Fruit fly (Drosophila melanogaster) whole organism, embryonic: Measurements from ENCODE around the gene Blimp-1.

ENCODE experiments used
- Asciz ChIP-seq: fragments of 200-800 bp; sonication (Bioruptor generic); optimal IDR thresholded peaks from 2 replicates; lab custom pipeline; 2017; ENCODE audit warnings: missing biosample characterization, mild to moderate bottlenecking, missing genetic modification characterization, missing genetic modification reagents
- Atf-2 ChIP-seq: fragments of 200-800 bp; sonication (Bioruptor generic); optimal IDR thresholded peaks from 2 replicates; lab custom pipeline; 2016; ENCODE audit warnings: missing biosample characterization, missing genetic modification characterization
- Blimp-1 ChIP-seq: fragments of 200-800 bp; sonication (Bioruptor generic); optimal IDR thresholded peaks from 3 replicates; lab custom pipeline; 2018; ENCODE audit warnings: missing biosample characterization, missing genetic modification characterization, mild to moderate bottlenecking, moderate library complexity, missing genetic modification reagents
- CG10209 ChIP-seq: fragments of 200-800 bp; sonication (Bioruptor generic); optimal IDR thresholded peaks from 3 replicates; lab custom pipeline; 2017; ENCODE audit warnings: missing biosample characterization, mild to moderate bottlenecking, missing genetic modification characterization, missing genetic modification reagents
- CG10543 ChIP-seq: fragments of 200-800 bp; sonication (Bioruptor generic); optimal IDR thresholded peaks from 3 replicates; lab custom pipeline; 2017; ENCODE audit warnings: missing biosample characterization, mild to moderate bottlenecking, missing genetic modification characterization, moderate library complexity
- CG14050 ChIP-seq: fragments of 200-800 bp; sonication (Bioruptor generic); IDR thresholded peaks from 3 replicates; pipeline ENCODE4 v1.3.6; 2022; ENCODE audit warnings: missing biosample characterization, missing genetic modification characterization
- CG14965 ChIP-seq: fragments of 200-800 bp; sonication (Bioruptor generic); optimal IDR thresholded peaks from 2 replicates; lab custom pipeline; 2016; ENCODE audit warnings: missing biosample characterization, missing genetic modification characterization, borderline replicate concordance
- CG16813 ChIP-seq: fragments of 200-800 bp; sonication (Bioruptor generic); IDR thresholded peaks from 3 replicates; pipeline ENCODE4 v1.3.6; 2022; ENCODE audit warnings: missing biosample characterization, missing genetic modification characterization; ENCODE audit not compliant: partially characterized antibody
- CG17385 ChIP-seq: fragments of 200-800 bp; sonication (Bioruptor generic); optimal IDR thresholded peaks from 3 replicates; lab custom pipeline; 2018; ENCODE audit warnings: missing biosample characterization, mild to moderate bottlenecking, missing genetic modification characterization
- CG17612 ChIP-seq: fragments of 200-800 bp; sonication (Bioruptor generic); IDR thresholded peaks from 2 replicates; pipeline ENCODE4 v1.3.6; 2022; ENCODE audit warnings: missing biosample characterization, missing genetic modification characterization
- CG18262 ChIP-seq: fragments of 200-800 bp; optimal IDR thresholded peaks from 3 replicates; lab custom pipeline; 2019; ENCODE audit warnings: missing biosample characterization, mild to moderate bottlenecking, missing genetic modification characterization, moderate library complexity
- CG33557 ChIP-seq: fragments of 200-800 bp; sonication (Bioruptor generic); optimal IDR thresholded peaks from 2 replicates; lab custom pipeline; 2019; ENCODE audit warnings: missing biosample characterization, mild to moderate bottlenecking, missing genetic modification characterization, moderate library complexity
- CG3726 ChIP-seq: fragments of 200-800 bp; sonication (Bioruptor generic); IDR thresholded peaks from 3 replicates; pipeline ENCODE4, ENCODE4 v1.3.6; 2022; ENCODE audit warnings: missing biosample characterization, missing genetic modification characterization
- CG4328 ChIP-seq: fragments of 200-800 bp; sonication (Bioruptor generic); optimal IDR thresholded peaks from 3 replicates; lab custom pipeline; 2017; ENCODE audit warnings: missing biosample characterization, missing genetic modification reagents, missing genetic modification characterization
- CG4360 ChIP-seq: fragments of 200-800 bp; sonication (Bioruptor generic); IDR thresholded peaks from 2 replicates; pipeline ENCODE4 v1.3.6; 2022; ENCODE audit warnings: missing biosample characterization, missing genetic modification characterization
- CG5953 ChIP-seq: fragments of 200-800 bp; sonication (Bioruptor generic); IDR thresholded peaks from 2 replicates; pipeline ENCODE4 v1.3.6; 2022; ENCODE audit warnings: missing biosample characterization, missing genetic modification characterization
- CG6854 ChIP-seq: fragments of 200-800 bp; sonication (Bioruptor generic); optimal IDR thresholded peaks from 3 replicates; lab custom pipeline; 2017; ENCODE audit warnings: missing biosample characterization, mild to moderate bottlenecking, missing genetic modification characterization
- CTCF ChIP-seq: fragments of 200-800 bp; sonication (Bioruptor generic); optimal IDR thresholded peaks from 2 replicates; lab custom pipeline; 2017; ENCODE audit warnings: missing biosample characterization, mild to moderate bottlenecking, missing genetic modification characterization, moderate library complexity
- CoRest ChIP-seq: fragments of 200-800 bp; sonication (Bioruptor generic); optimal IDR thresholded peaks from 3 replicates; lab custom pipeline; 2018; ENCODE audit warnings: missing biosample characterization, mild to moderate bottlenecking, missing genetic modification characterization, moderate library complexity
- Dek ChIP-seq: fragments of 200-800 bp; sonication (Bioruptor generic); optimal IDR thresholded peaks from 3 replicates; lab custom pipeline; 2019; ENCODE audit warnings: missing biosample characterization, mild to moderate bottlenecking, missing genetic modification characterization, moderate library complexity
- Doc3 ChIP-seq: fragments of 200-800 bp; sonication (Bioruptor generic); IDR thresholded peaks from 3 replicates; pipeline ENCODE4 v1.3.6; 2022; ENCODE audit warnings: missing biosample characterization, missing genetic modification characterization; ENCODE audit not compliant: partially characterized antibody
- Drgx ChIP-seq: fragments of 200-800 bp; sonication (Bioruptor generic); IDR thresholded peaks from 2 replicates; pipeline ENCODE4 v1.3.6; 2022; ENCODE audit warnings: missing biosample characterization, missing genetic modification characterization
- HLH54F ChIP-seq: fragments of 200-800 bp; sonication (Bioruptor generic); optimal IDR thresholded peaks from 3 replicates; lab custom pipeline; 2016; ENCODE audit warnings: missing biosample characterization, missing genetic modification characterization
- Hr51 ChIP-seq, 2 experiments: fragments of 200-800 bp; sonication (Bioruptor generic); optimal IDR thresholded peaks; 2 replicates in 1 of 2; 3 replicates in 1 of 2; lab custom pipeline; 2016 to 2018; ENCODE audit warnings: missing biosample characterization in 2 of 2, missing genetic modification characterization in 2 of 2, mild to moderate bottlenecking in 1 of 2, moderate library complexity in 1 of 2
- NC2β ChIP-seq: fragments of 200-800 bp; sonication (Bioruptor generic); optimal IDR thresholded peaks from 2 replicates; lab custom pipeline; 2016; ENCODE audit warnings: missing biosample characterization, missing genetic modification characterization
- Nf-YC ChIP-seq: fragments of 200-800 bp; optimal IDR thresholded peaks from 3 replicates; lab custom pipeline; 2019; ENCODE audit warnings: missing biosample characterization, mild to moderate bottlenecking, missing genetic modification characterization, moderate library complexity
- NfI ChIP-seq: fragments of 200-800 bp; sonication (Bioruptor generic); optimal IDR thresholded peaks from 3 replicates; lab custom pipeline; 2018; ENCODE audit warnings: missing biosample characterization, mild to moderate bottlenecking, missing genetic modification characterization, moderate library complexity
- Side ChIP-seq: fragments of 200-800 bp; sonication (Bioruptor generic); optimal IDR thresholded peaks from 2 replicates; lab custom pipeline; 2016; ENCODE audit warnings: missing biosample characterization, missing genetic modification characterization
- aop ChIP-seq: fragments of 200-800 bp; sonication (Bioruptor generic); IDR thresholded peaks from 2 replicates; pipeline ENCODE4 v1.3.6; 2022; ENCODE audit warnings: missing biosample characterization, missing genetic modification characterization
- chinmo ChIP-seq: fragments of 200-800 bp; sonication (Bioruptor generic); IDR thresholded peaks from 4 replicates; pipeline ENCODE4 v1.3.6; 2022; ENCODE audit warnings: missing biosample characterization, missing genetic modification characterization; ENCODE audit not compliant: partially characterized antibody
- dan ChIP-seq: fragments of 200-800 bp; sonication (Bioruptor generic); IDR thresholded peaks from 2 replicates; pipeline ENCODE4 v1.3.6; 2022; ENCODE audit warnings: missing biosample characterization, missing genetic modification characterization
- emc ChIP-seq: fragments of 200-800 bp; sonication (Bioruptor generic); optimal IDR thresholded peaks from 2 replicates; lab custom pipeline; 2016; ENCODE audit warnings: missing biosample characterization, missing genetic modification characterization
- fd64A ChIP-seq: fragments of 200-800 bp; sonication (Bioruptor generic); optimal IDR thresholded peaks from 3 replicates; lab custom pipeline; 2018; ENCODE audit warnings: missing biosample characterization, mild to moderate bottlenecking, missing genetic modification characterization
- grau ChIP-seq: fragments of 200-800 bp; optimal IDR thresholded peaks from 3 replicates; lab custom pipeline; 2019; ENCODE audit warnings: missing biosample characterization, mild to moderate bottlenecking, missing genetic modification characterization, moderate library complexity
- hbn ChIP-seq: fragments of 200-800 bp; sonication (Bioruptor generic); IDR thresholded peaks from 2 replicates; pipeline ENCODE4 v1.3.6; 2022; ENCODE audit warnings: missing biosample characterization, missing genetic modification characterization; ENCODE audit not compliant: partially characterized antibody
- her ChIP-seq: fragments of 200-800 bp; sonication (Bioruptor generic); optimal IDR thresholded peaks from 2 replicates; lab custom pipeline; 2016; ENCODE audit warnings: missing biosample characterization, missing genetic modification characterization
- insv ChIP-seq, 2 experiments: fragments of 200-800 bp; sonication (Bioruptor generic); optimal IDR thresholded peaks; 3 replicates each; lab custom pipeline; 2016 to 2018; ENCODE audit warnings: missing biosample characterization in 2 of 2, missing genetic modification characterization in 2 of 2
- lab ChIP-seq: fragments of 200-800 bp; sonication (Bioruptor generic); optimal IDR thresholded peaks from 3 replicates; lab custom pipeline; 2017; ENCODE audit warnings: missing biosample characterization, missing genetic modification characterization, mild to moderate bottlenecking, moderate library complexity, missing genetic modification reagents
- lola ChIP-seq, 3 experiments: fragments of >200 bp in 2 of 3; fragments of 200-800 bp in 1 of 3; sonication (Bioruptor generic) in 1 of 3; optimal IDR thresholded peaks; 2 replicates each; lab custom pipeline; 2017 to 2019; ENCODE audit warnings: missing biosample characterization in 3 of 3, missing genetic modification characterization in 3 of 3, mild to moderate bottlenecking in 1 of 3, moderate library complexity in 1 of 3
- mirr ChIP-seq: fragments of 200-800 bp; sonication (Bioruptor generic); optimal IDR thresholded peaks from 3 replicates; lab custom pipeline; 2018; ENCODE audit warnings: missing biosample characterization, mild to moderate bottlenecking, missing genetic modification characterization
- nerfin-1 ChIP-seq: fragments of 200-800 bp; sonication (Bioruptor generic); optimal IDR thresholded peaks from 3 replicates; lab custom pipeline; 2019; ENCODE audit warnings: missing biosample characterization, mild to moderate bottlenecking, missing genetic modification characterization, moderate library complexity
- pzg ChIP-seq: fragments of 200-800 bp; sonication (Bioruptor generic); optimal IDR thresholded peaks from 3 replicates; lab custom pipeline; 2018; ENCODE audit warnings: missing biosample characterization, mild to moderate bottlenecking, missing genetic modification characterization, moderate library complexity
- sc ChIP-seq, 3 experiments: fragments of >200 bp in 2 of 3; fragments of 200-800 bp in 1 of 3; sonication (Bioruptor generic) in 1 of 3; optimal IDR thresholded peaks; 2 replicates in 2 of 3; 3 replicates in 1 of 3; lab custom pipeline; 2017; ENCODE audit warnings: mild to moderate bottlenecking in 1 of 3, missing biosample characterization in 1 of 3, missing genetic modification characterization in 1 of 3, missing genetic modification reagents in 1 of 3
- tio ChIP-seq: fragments of 200-800 bp; sonication (Bioruptor generic); optimal IDR thresholded peaks from 2 replicates; lab custom pipeline; 2017; ENCODE audit warnings: missing biosample characterization, missing genetic modification characterization, inconsistent platforms
- ttk ChIP-seq: fragments of 200-800 bp; sonication (Bioruptor generic); IDR thresholded peaks from 2 replicates; pipeline ENCODE4 v2.1.2; 2022; ENCODE audit warnings: missing biosample characterization, missing genetic modification characterization
- unpg ChIP-seq: fragments of 200-800 bp; sonication (Bioruptor generic); optimal IDR thresholded peaks from 3 replicates; lab custom pipeline; 2018; ENCODE audit warnings: missing biosample characterization, mild to moderate bottlenecking, missing genetic modification characterization, moderate library complexity
- wdn ChIP-seq: fragments of 200-800 bp; sonication (Bioruptor generic); IDR thresholded peaks from 2 replicates; pipeline ENCODE4 v1.3.6; 2022; ENCODE audit warnings: missing biosample characterization, missing genetic modification characterization

The Blimp-1 gene

DNA sequence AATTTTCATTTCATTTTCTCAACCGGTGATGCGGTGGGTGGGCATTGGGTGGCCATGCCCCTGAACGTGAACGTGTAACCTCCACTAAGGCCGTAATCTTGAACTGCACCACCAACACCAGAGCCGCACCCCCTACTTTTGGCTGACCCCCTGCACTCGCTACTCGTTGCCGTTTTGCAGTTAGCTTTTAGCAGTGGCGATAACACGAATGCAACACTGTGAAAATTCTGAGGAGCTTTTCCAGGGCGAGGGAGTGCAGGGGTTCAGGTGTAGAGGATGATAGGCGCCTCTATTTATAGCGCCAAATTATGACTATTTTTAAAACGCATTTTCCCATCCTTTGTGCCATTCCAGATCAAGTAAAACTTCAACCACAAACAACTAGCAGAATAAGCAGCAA is 12.9 kb downstream of the Blimp-1 start (continued):
- TF ChIP-seq unpg (GFP tag; lab: Kevin White, UChicago) (no peak), dan (GFP tag; lab: Robert Waterston, UW) (no peak)

DNA sequence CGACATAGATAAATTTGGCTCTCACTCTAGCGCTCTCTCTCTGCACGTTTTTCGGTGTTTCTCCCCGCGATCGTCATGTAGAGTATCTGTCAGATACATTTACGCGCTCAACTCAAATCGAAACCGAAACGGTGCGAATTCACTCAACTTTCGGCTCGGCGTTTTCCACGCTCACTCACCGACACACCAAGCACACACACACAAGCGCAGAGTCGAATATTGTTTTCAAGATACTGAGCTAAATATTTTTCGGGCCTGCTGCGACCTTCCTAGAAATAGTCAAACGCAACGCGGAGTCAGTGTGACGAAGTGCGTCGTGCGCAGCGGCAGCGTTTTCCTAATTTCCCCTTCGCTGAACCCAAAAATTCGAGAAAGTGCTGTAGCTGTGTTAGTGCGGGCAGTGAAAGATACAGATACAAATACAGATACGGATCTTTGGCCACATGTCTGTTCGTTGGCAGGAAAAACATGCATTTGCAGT is 23.7 kb downstream of the Blimp-1 start, which contains the start of gene lin-28:
lin-28 (plus strand) TSS at position 279 of the 481 bp plus-strand sequence.
- TF ChIP-seq CG17612 (GFP tag; lab: Robert Waterston, UW) (no peak), CG10209 (GFP tag; lab: Kevin White, UChicago) (no peak), CG3726 (GFP tag; lab: Robert Waterston, UW) (no peak; the same call in 2 of the 3 replicates), ttk (GFP tag; lab: Robert Waterston, UW) (no peak), CG33557 (GFP tag; lab: Kevin White, UChicago) (peak; percentile 55), NC2β (GFP tag; lab: Kevin White, UChicago) (peak; percentile 16), CG18262 (peak; percentile 14), CG4328 (GFP tag; lab: Kevin White, UChicago) (no peak), hbn (no peak), nerfin-1 (tag; lab: Kevin White, UChicago) (peak; percentile 25), chinmo (GFP tag; lab: Robert Waterston, UW) (peak; percentile 97), CG5953 (GFP tag; lab: Robert Waterston, UW) (no peak), CoRest (tag; lab: Kevin White, UChicago) (peak; percentile 13), NfI (GFP tag; lab: Kevin White, UChicago) (no peak), grau (no peak), HLH54F (GFP tag; lab: Kevin White, UChicago) (no peak), Asciz (GFP tag; lab: Kevin White, UChicago) (no peak), CG10543 (GFP tag; lab: Kevin White, UChicago) (peak; percentile 85), CG14965 (GFP tag; lab: Kevin White, UChicago) (no peak), CG17385 (GFP tag; lab: Kevin White, UChicago) (no peak), CG4360 (GFP tag; lab: Robert Waterston, UW) (no peak), CG6854 (GFP tag; lab: Kevin White, UChicago) (peak; percentile 14), CG16813 (no peak), wdn (no peak), Blimp-1 (GFP tag; lab: Kevin White, UChicago) (peak; percentile 95), her (GFP tag; lab: Kevin White, UChicago) (peak; percentile 68), emc (GFP tag; lab: Kevin White, UChicago) (no peak), Hr51 (GFP tag; optimal IDR thresholded peaks at IDR 0.05; lab: Kevin White, UChicago) (peak in 1 of 2 experiments; percentile 23), Dek (tag; lab: Kevin White, UChicago) (no peak), aop (no peak), insv (GFP tag; optimal IDR thresholded peaks at IDR 0.05; lab: Kevin White, UChicago) (peak in 1 of 2 experiments; percentile 69), lab (GFP tag; lab: Kevin White, UChicago) (peak; percentile 26), fd64A (GFP tag; lab: Kevin White, UChicago) (no peak), Nf-YC (tag; lab: Kevin White, UChicago) (peak; percentile 82), pzg (GFP tag; lab: Kevin White, UChicago) (no peak), Drgx (GFP tag; lab: Robert Waterston, UW) (no peak), CG14050 (no peak), CTCF (no peak), Side (GFP tag; lab: Kevin White, UChicago) (peak; percentile 63), lola (GFP tag; optimal IDR thresholded peaks at IDR 0.05; lab: Kevin White, UChicago) (no peak), Atf-2 (GFP tag; lab: Kevin White, UChicago) (no peak), tio (GFP tag; lab: Kevin White, UChicago) (no peak), sc (optimal IDR thresholded peaks at IDR 0.05; lab: Kevin White, UChicago) (no peak), sc (GFP tag; optimal IDR thresholded peaks at IDR 0.05; lab: Kevin White, UChicago) (no peak), Doc3 (GFP tag; lab: Robert Waterston, UW) (no peak), mirr (GFP tag; lab: Kevin White, UChicago) (no peak)
